Worm (Caenorhabditis elegans) whole organism, early embryonic: ENCODE measurements around the gene F49F1.9.

ENCODE experiments used
- B0310.2 ChIP-seq: sonication (generic microtip); optimal IDR thresholded peaks from 2 replicates; lab custom pipeline; 2016; ENCODE audit warnings: mild to moderate bottlenecking, missing genetic modification characterization, missing compliant biosample characterization
- aly-1 ChIP-seq: sonication (generic microtip); optimal IDR thresholded peaks from 2 replicates; lab custom pipeline; 2016; ENCODE audit warnings: missing genetic modification characterization, missing compliant biosample characterization
- ama-1 ChIP-seq: fragments of 150-350 bp; optimal IDR thresholded peaks from 2 replicates; lab custom pipeline; 2014
- ceh-36 ChIP-seq: sonication (generic microtip); optimal IDR thresholded peaks from 2 replicates; lab custom pipeline; 2016; ENCODE audit warnings: missing genetic modification characterization, inconsistent platforms, missing compliant biosample characterization
- flt-1 ChIP-seq: fragments of 200-800 bp; sonication (Bioruptor generic); IDR thresholded peaks from 2 replicates; pipeline ENCODE4 v1.3.6; 2022; ENCODE audit warnings: missing genetic modification characterization, missing compliant biosample characterization
- hmbx-1 ChIP-seq: sonication (generic microtip); optimal IDR thresholded peaks from 2 replicates; lab custom pipeline; 2016; ENCODE audit warnings: mild to moderate bottlenecking, missing genetic modification characterization, missing compliant biosample characterization
- hmg-4 ChIP-seq: fragments of 200-800 bp; sonication (Bioruptor generic); optimal IDR thresholded peaks from 2 replicates; lab custom pipeline; 2018; ENCODE audit warnings: mild to moderate bottlenecking, missing genetic modification characterization, missing compliant biosample characterization
- hnd-1 ChIP-seq: sonication (generic microtip); optimal IDR thresholded peaks from 2 replicates; lab custom pipeline; 2016; ENCODE audit warnings: missing genetic modification characterization, missing compliant biosample characterization
- pes-1 ChIP-seq: fragments of 200-800 bp; sonication (Bioruptor generic); IDR thresholded peaks from 2 replicates; pipeline ENCODE4 v1.3.6; 2022; ENCODE audit warnings: missing genetic modification reagents, missing genetic modification characterization, missing compliant biosample characterization
- scrt-1 ChIP-seq: fragments of 200-800 bp; sonication (Bioruptor generic); IDR thresholded peaks from 2 replicates; pipeline ENCODE4 v1.3.6; 2022; ENCODE audit warnings: missing genetic modification characterization, missing compliant biosample characterization
- sea-1 ChIP-seq: fragments of 200-800 bp; sonication (Bioruptor generic); conservative IDR thresholded peaks from 2 replicates; pipeline ENCODE4 v1.3.6; 2022; ENCODE audit warnings: missing genetic modification characterization, missing compliant biosample characterization
- tbx-11 ChIP-seq: fragments of 200-800 bp; sonication (Bioruptor generic); IDR thresholded peaks from 2 replicates; pipeline ENCODE4 v1.3.6; 2022; ENCODE audit warnings: missing genetic modification characterization, missing compliant biosample characterization
- tbx-37 ChIP-seq: fragments of 200-800 bp; sonication (Bioruptor generic); conservative IDR thresholded peaks from 2 replicates; pipeline ENCODE4 v1.3.6; 2022; ENCODE audit warnings: missing genetic modification reagents, missing genetic modification characterization, missing compliant biosample characterization

DNA sequence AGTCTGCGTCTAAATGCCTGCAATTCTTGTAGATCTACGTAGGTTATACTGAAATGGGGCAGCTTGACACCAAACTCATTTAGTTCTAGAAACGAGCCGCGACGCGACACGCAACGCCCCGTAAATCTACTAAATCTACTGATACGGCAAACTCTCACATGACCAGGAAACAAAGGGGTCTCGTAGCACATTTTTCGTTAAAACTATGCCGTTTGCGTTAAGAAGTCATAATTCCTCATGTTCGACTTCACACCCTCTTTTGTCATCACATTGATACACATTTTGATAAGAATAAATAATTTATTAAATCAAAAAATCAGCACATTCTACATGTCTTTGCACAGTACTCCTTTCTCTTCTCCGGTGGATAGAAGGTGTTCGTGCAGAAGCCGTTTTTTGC lies 16.3 kb downstream of the F49F1.9 start:
- TF ChIP-seq hmg-4 (GFP tag; lab: Kevin White, UChicago) (no peak), ama-1 (no peak), tbx-11 (GFP tag; lab: Robert Waterston, UW) (no peak), scrt-1 (GFP tag; lab: Robert Waterston, UW) (no peak), hnd-1 (tag; lab: Kevin White, UChicago) (no peak), flt-1 (GFP tag; lab: Robert Waterston, UW) (no peak), ceh-36 (tag; lab: Kevin White, UChicago) (no peak), B0310.2 (tag; lab: Kevin White, UChicago) (no peak), aly-1 (tag; lab: Kevin White, UChicago) (no peak), hmbx-1 (tag; lab: Kevin White, UChicago) (no peak), tbx-37 (GFP tag; lab: Robert Waterston, UW) (no peak), sea-1 (GFP tag; lab: Robert Waterston, UW) (no peak), pes-1 (GFP tag; lab: Robert Waterston, UW) (no peak)
